Worm (Caenorhabditis elegans) whole organism, midembryonic: ENCODE results near the gene ZK512.4.

Source experiments
- T22C8.4 ChIP-seq: fragments of 200-800 bp; sonication (Bioruptor generic); IDR thresholded peaks from 2 replicates; pipeline ENCODE4 v1.3.6; 2022; ENCODE audit warnings: missing genetic modification characterization, missing compliant biosample characterization
- flt-1 ChIP-seq: fragments of 200-800 bp; sonication (Bioruptor generic); IDR thresholded peaks from 2 replicates; pipeline ENCODE4 v1.3.6; 2022; ENCODE audit warnings: missing genetic modification characterization, missing compliant biosample characterization
- klf-2 ChIP-seq: fragments of 200-800 bp; sonication (Bioruptor generic); conservative IDR thresholded peaks from 2 replicates; pipeline ENCODE4 v1.3.6; 2022; ENCODE audit warnings: missing genetic modification reagents, missing genetic modification characterization, missing compliant biosample characterization

- TF ChIP-seq klf-2 (GFP tag; lab: Robert Waterston, UW) (no peak), T22C8.4 (GFP tag; lab: Robert Waterston, UW) (no peak), flt-1 (GFP tag; lab: Robert Waterston, UW) (no peak)
Observed at ce11 chrIII:9110270-9110669, 34.9 kb upstream of the ZK512.4 start.
